Fruit fly (Drosophila melanogaster) whole organism, prepupa: ENCODE data around the gene bdwf.

Experiments
- Blimp-1 ChIP-seq: fragments of 200-800 bp; sonication (Bioruptor generic); optimal IDR thresholded peaks from 3 replicates; lab custom pipeline; 2017; ENCODE audit warnings: missing biosample characterization, missing genetic modification characterization, mild to moderate bottlenecking, moderate library complexity, missing genetic modification reagents
- CG10631 ChIP-seq: fragments of 200-800 bp; sonication (Bioruptor generic); optimal IDR thresholded peaks from 2 replicates; lab custom pipeline; 2016; ENCODE audit warnings: missing biosample characterization, missing genetic modification characterization
- CG10669 ChIP-seq: fragments of 200-800 bp; sonication (Bioruptor generic); optimal IDR thresholded peaks from 3 replicates; lab custom pipeline; 2018; ENCODE audit warnings: missing biosample characterization, mild to moderate bottlenecking, missing genetic modification characterization, moderate library complexity
- CG11294 ChIP-seq: fragments of 200-800 bp; sonication (Bioruptor generic); IDR thresholded peaks from 2 replicates; pipeline ENCODE4 v1.3.6; 2022; ENCODE audit warnings: missing biosample characterization, missing genetic modification characterization
- CG15336 ChIP-seq: fragments of 200-800 bp; sonication (Bioruptor generic); IDR thresholded peaks from 2 replicates; pipeline ENCODE4 v1.3.6; 2022; ENCODE audit warnings: missing biosample characterization, missing genetic modification characterization
- CG1621 ChIP-seq: fragments of 200-800 bp; sonication (Bioruptor generic); optimal IDR thresholded peaks from 3 replicates; lab custom pipeline; 2018; ENCODE audit warnings: missing biosample characterization, mild to moderate bottlenecking, missing genetic modification characterization
- CG16779 ChIP-seq: fragments of 200-800 bp; sonication (Bioruptor generic); optimal IDR thresholded peaks from 3 replicates; lab custom pipeline; 2017; ENCODE audit warnings: missing biosample characterization, mild to moderate bottlenecking, missing genetic modification characterization
- CG31627 ChIP-seq: fragments of 200-800 bp; sonication (Bioruptor generic); optimal IDR thresholded peaks from 3 replicates; lab custom pipeline; 2016; ENCODE audit warnings: missing biosample characterization, missing genetic modification characterization
- CG32006 ChIP-seq: fragments of 200-800 bp; sonication (Bioruptor generic); optimal IDR thresholded peaks from 3 replicates; lab custom pipeline; 2017; ENCODE audit warnings: missing biosample characterization, mild to moderate bottlenecking, missing genetic modification characterization
- CG4318 ChIP-seq: fragments of 200-800 bp; sonication (Bioruptor generic); optimal IDR thresholded peaks from 3 replicates; lab custom pipeline; 2017; ENCODE audit warnings: missing biosample characterization, mild to moderate bottlenecking, missing genetic modification characterization
- CG6163 ChIP-seq: fragments of 200-800 bp; sonication (Bioruptor generic); IDR thresholded peaks from 3 replicates; pipeline ENCODE4 v1.3.6; 2022; ENCODE audit warnings: missing biosample characterization, missing genetic modification characterization
- CG6808 ChIP-seq: fragments of 200-800 bp; sonication (Bioruptor generic); optimal IDR thresholded peaks from 3 replicates; lab custom pipeline; 2017; ENCODE audit warnings: missing biosample characterization, missing genetic modification characterization, mild to moderate bottlenecking, moderate library complexity, missing genetic modification reagents
- CG8119 ChIP-seq: fragments of 200-800 bp; sonication (Bioruptor generic); IDR thresholded peaks from 3 replicates; pipeline ENCODE4 v1.3.6; 2022; ENCODE audit warnings: missing biosample characterization, missing genetic modification characterization
- CG8632 ChIP-seq: fragments of 200-800 bp; sonication (Bioruptor generic); optimal IDR thresholded peaks from 3 replicates; lab custom pipeline; 2016; ENCODE audit warnings: missing biosample characterization, missing genetic modification characterization
- CG9139 ChIP-seq: fragments of 200-800 bp; sonication (Bioruptor generic); optimal IDR thresholded peaks from 3 replicates; lab custom pipeline; 2017; ENCODE audit warnings: missing biosample characterization, mild to moderate bottlenecking, missing genetic modification characterization
- Eip75B ChIP-seq: fragments of 200-800 bp; sonication (Bioruptor generic); optimal IDR thresholded peaks from 3 replicates; lab custom pipeline; 2016; ENCODE audit warnings: missing biosample characterization, missing genetic modification characterization
- Eip78C ChIP-seq: fragments of 200-800 bp; sonication (Bioruptor generic); peaks from one replicate; lab custom pipeline; 2016; ENCODE audit warnings: missing biosample characterization, missing genetic modification characterization
- Eip93F ChIP-seq: fragments of 200-800 bp; sonication (Bioruptor generic); optimal IDR thresholded peaks from 2 replicates; lab custom pipeline; 2016; ENCODE audit warnings: missing biosample characterization, mild to moderate bottlenecking, missing genetic modification characterization
- Ets21C ChIP-seq: fragments of 200-800 bp; sonication (Bioruptor generic); optimal IDR thresholded peaks from 3 replicates; lab custom pipeline; 2016; ENCODE audit warnings: missing biosample characterization, missing genetic modification characterization
- Gug ChIP-seq: fragments of 200-800 bp; sonication (Bioruptor generic); IDR thresholded peaks from 2 replicates; pipeline ENCODE4 v1.3.6; 2022; ENCODE audit warnings: missing biosample characterization, missing genetic modification characterization
- Hr38 ChIP-seq: sonication (Bioruptor generic); optimal IDR thresholded peaks from 2 replicates; lab custom pipeline; 2016; ENCODE audit warnings: missing biosample characterization, missing genetic modification characterization
- Met ChIP-seq: fragments of 200-800 bp; sonication (Bioruptor generic); optimal IDR thresholded peaks from 3 replicates; lab custom pipeline; 2016; ENCODE audit warnings: missing biosample characterization, missing genetic modification characterization
- OdsH ChIP-seq: fragments of 200-800 bp; sonication (Bioruptor generic); optimal IDR thresholded peaks from 3 replicates; lab custom pipeline; 2016; ENCODE audit warnings: missing biosample characterization, missing genetic modification characterization
- Smox ChIP-seq: fragments of 200-800 bp; sonication (Bioruptor generic); optimal IDR thresholded peaks from 3 replicates; lab custom pipeline; 2016; ENCODE audit warnings: missing biosample characterization, missing genetic modification characterization
- Sox102F ChIP-seq: fragments of 200-800 bp; sonication (Bioruptor generic); optimal IDR thresholded peaks from 2 replicates; lab custom pipeline; 2016; ENCODE audit warnings: missing biosample characterization, mild to moderate bottlenecking, missing genetic modification characterization
- Sox14 ChIP-seq: fragments of 200-800 bp; sonication (Bioruptor generic); optimal IDR thresholded peaks from 3 replicates; lab custom pipeline; 2016; ENCODE audit warnings: missing biosample characterization, missing genetic modification characterization
- Sox15 ChIP-seq: fragments of 200-800 bp; sonication (Bioruptor generic); optimal IDR thresholded peaks from 3 replicates; lab custom pipeline; 2016; ENCODE audit warnings: missing biosample characterization, missing genetic modification characterization
- cyc ChIP-seq: fragments of 200-800 bp; sonication (Bioruptor generic); optimal IDR thresholded peaks from 3 replicates; lab custom pipeline; 2016; ENCODE audit warnings: missing biosample characterization, missing genetic modification characterization
- dac ChIP-seq: fragments of 200-800 bp; sonication (Bioruptor generic); optimal IDR thresholded peaks from 2 replicates; lab custom pipeline; 2017; ENCODE audit warnings: missing biosample characterization, mild to moderate bottlenecking, missing genetic modification characterization
- dsx ChIP-seq: fragments of 200-800 bp; optimal IDR thresholded peaks from 3 replicates; lab custom pipeline; 2019; ENCODE audit warnings: missing biosample characterization, mild to moderate bottlenecking, missing genetic modification characterization, moderate library complexity; ENCODE audit not compliant: poor library complexity, severe bottlenecking
- eg ChIP-seq: fragments of 200-800 bp; sonication (Bioruptor generic); IDR thresholded peaks from 3 replicates; pipeline ENCODE4 v1.3.6; 2022; ENCODE audit warnings: missing biosample characterization, missing genetic modification characterization
- esn ChIP-seq: fragments of 200-800 bp; sonication (Bioruptor generic); optimal IDR thresholded peaks from 2 replicates; lab custom pipeline; 2016; ENCODE audit warnings: missing biosample characterization, mild to moderate bottlenecking, missing genetic modification characterization, moderate library complexity
- fd59A ChIP-seq: fragments of 200-800 bp; sonication (Bioruptor generic); optimal IDR thresholded peaks from 2 replicates; lab custom pipeline; 2017; ENCODE audit warnings: missing biosample characterization, mild to moderate bottlenecking, missing genetic modification characterization, missing genetic modification reagents
- fd85E ChIP-seq: fragments of 200-800 bp; sonication (Bioruptor generic); optimal IDR thresholded peaks from 3 replicates; lab custom pipeline; 2016; ENCODE audit warnings: missing biosample characterization, missing genetic modification characterization
- fkh ChIP-seq: fragments of 200-800 bp; sonication (Bioruptor generic); optimal IDR thresholded peaks from 3 replicates; lab custom pipeline; 2017; ENCODE audit warnings: missing biosample characterization, mild to moderate bottlenecking, missing genetic modification characterization, moderate library complexity
- net ChIP-seq: fragments of 200-800 bp; sonication (Bioruptor generic); optimal IDR thresholded peaks from 3 replicates; lab custom pipeline; 2016; ENCODE audit warnings: missing biosample characterization, missing genetic modification characterization
- pdm3 ChIP-seq: fragments of 200-800 bp; sonication (Bioruptor generic); optimal IDR thresholded peaks from 3 replicates; lab custom pipeline; 2016; ENCODE audit warnings: missing biosample characterization, missing genetic modification characterization
- salr ChIP-seq, 2 experiments: fragments of 200-800 bp; sonication (Bioruptor generic); optimal IDR thresholded peaks; 3 replicates each; lab custom pipeline; 2016 to 2018; ENCODE audit warnings: missing biosample characterization in 2 of 2, missing genetic modification characterization in 2 of 2, mild to moderate bottlenecking in 1 of 2
- ss ChIP-seq, 2 experiments: fragments of 200-800 bp; sonication (Bioruptor generic); optimal IDR thresholded peaks; 2 replicates in 1 of 2; 3 replicates in 1 of 2; lab custom pipeline; 2017 to 2018; ENCODE audit warnings: mild to moderate bottlenecking in 2 of 2, missing biosample characterization in 2 of 2, missing genetic modification characterization in 2 of 2, moderate library complexity in 1 of 2
- svp ChIP-seq: fragments of 200-800 bp; sonication (Bioruptor generic); peaks from one replicate; lab custom pipeline; 2016; ENCODE audit warnings: missing biosample characterization, missing genetic modification characterization
- topi ChIP-seq: fragments of 200-800 bp; sonication (Bioruptor generic); optimal IDR thresholded peaks from 3 replicates; lab custom pipeline; 2016; ENCODE audit warnings: missing biosample characterization, missing genetic modification characterization
- vri ChIP-seq: fragments of 200-800 bp; sonication (Bioruptor generic); optimal IDR thresholded peaks from 3 replicates; lab custom pipeline; 2016; ENCODE audit warnings: missing biosample characterization, mild to moderate bottlenecking, missing genetic modification characterization

bdwf gene

DNA sequence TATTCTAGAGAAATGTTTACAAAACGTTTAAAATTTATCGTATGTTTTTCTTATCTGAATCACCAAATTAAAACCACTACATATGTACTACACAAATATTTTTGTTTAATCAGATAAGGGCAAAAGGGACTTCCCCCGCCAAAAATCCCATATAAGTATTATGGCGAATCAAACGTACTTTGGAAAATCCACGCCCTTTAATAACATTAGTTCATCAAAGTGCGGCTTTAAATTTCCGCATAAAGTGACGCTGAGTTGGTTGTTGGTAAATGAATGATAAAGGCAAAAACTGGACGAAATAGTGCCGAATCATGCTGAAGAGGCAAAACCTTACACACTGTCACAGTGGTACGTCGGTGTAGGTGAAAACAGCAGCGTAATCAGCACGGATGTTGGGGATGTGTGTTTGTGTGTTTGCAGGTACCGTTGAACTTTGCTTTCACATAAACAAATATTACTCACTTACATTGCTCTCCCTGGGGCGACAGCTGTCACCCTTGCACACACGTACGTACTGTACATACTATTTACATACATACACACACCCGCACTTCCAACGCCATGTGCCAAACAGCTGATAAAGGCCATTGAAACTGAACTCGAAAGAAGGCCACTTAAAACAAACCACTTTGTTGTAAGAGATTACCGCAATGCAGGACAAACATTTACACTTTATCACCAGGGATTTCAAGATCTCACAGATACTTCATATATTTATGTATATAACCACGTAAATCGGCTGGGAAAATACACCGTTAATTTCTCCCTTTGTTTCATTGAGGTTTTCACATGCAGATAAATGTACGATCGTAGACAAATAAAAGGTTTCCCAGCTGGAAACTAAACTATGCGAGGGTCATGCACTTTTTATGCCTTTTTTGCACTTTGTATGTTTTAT is 36.3 kb upstream of the bdwf start (continued):
- TF ChIP-seq ss (GFP tag; optimal IDR thresholded peaks at IDR 0.05; lab: Kevin White, UChicago) (peak; percentile 61 to 68), topi (GFP tag; lab: Kevin White, UChicago) (no peak)
- TF ChIP-seq, all 60 proteins: peak for 14

DNA sequence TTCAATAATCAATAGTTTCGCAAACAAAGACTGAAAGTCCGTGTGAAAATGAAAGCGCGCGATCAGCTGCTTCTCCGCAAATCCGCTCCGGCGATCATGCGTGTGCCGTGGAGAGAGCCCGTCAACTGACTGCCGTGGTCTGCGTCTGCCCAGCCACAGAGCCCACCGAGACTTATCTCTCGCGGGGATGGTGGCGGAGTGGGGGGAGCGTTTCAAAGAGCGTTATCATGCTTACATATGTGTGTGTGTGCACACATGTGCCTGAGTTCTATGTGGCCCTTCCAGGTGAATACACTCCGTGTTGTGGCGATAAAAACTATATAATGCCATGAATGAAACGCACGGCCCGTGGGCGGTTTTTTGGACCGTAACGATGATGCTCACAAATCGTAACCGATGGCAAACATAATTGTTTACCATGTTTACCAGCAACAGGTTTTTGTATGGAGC is 35.1 kb upstream of the bdwf start:
- TF ChIP-seq Sox14 (peak; percentile 58), dac (GFP tag; lab: Kevin White, UChicago) (no peak), vri (GFP tag; lab: Kevin White, UChicago) (peak; percentile 64), CG15336 (GFP tag; lab: Robert Waterston, UW) (peak; percentile 11; the same call in 1 of the 2 replicates), CG10669 (no peak), Gug (0 out of 2 replicates have a peak, but pooled peaks have one; percentile 10), CG10631 (GFP tag; lab: Kevin White, UChicago) (no peak), fkh (peak; percentile 82), net (no peak), salr (GFP tag; optimal IDR thresholded peaks at IDR 0.05; lab: Kevin White, UChicago) (no peak), svp (GFP tag; lab: Kevin White, UChicago) (peak; percentile 88), CG6163 (GFP tag; lab: Robert Waterston, UW) (0 out of 3 replicates have a peak, but pooled peaks have one; percentile 22), CG1621 (tag; lab: Kevin White, UChicago) (peak; percentile 74), CG6808 (peak; percentile 20), ss (GFP tag; optimal IDR thresholded peaks at IDR 0.05; lab: Kevin White, UChicago) (peak; percentile 47 to 71), CG8119 (no peak), CG32006 (GFP tag; lab: Kevin White, UChicago) (no peak), esn (peak; percentile 3), topi (GFP tag; lab: Kevin White, UChicago) (peak; percentile 4)

- TF ChIP-seq CG1621 (tag; lab: Kevin White, UChicago): no peak
- TF ChIP-seq net: no peak
- no peak for TF ChIP-seq CG4318 (GFP tag; lab: Kevin White, UChicago)
- TF ChIP-seq fd59A (GFP tag; lab: Kevin White, UChicago): no peak
- no peak for TF ChIP-seq eg (GFP tag; lab: Robert Waterston, UW)
- no peak for TF ChIP-seq Sox15
- no peak for TF ChIP-seq Eip93F
- TF ChIP-seq CG32006 (GFP tag; lab: Kevin White, UChicago): no peak
- no peak for TF ChIP-seq Hr38
- no peak for TF ChIP-seq Eip78C (GFP tag; lab: Kevin White, UChicago)
- peak; percentile 95 for TF ChIP-seq vri (GFP tag; lab: Kevin White, UChicago)
- TF ChIP-seq Blimp-1 (GFP tag; lab: Kevin White, UChicago): no peak
- no peak for TF ChIP-seq OdsH (GFP tag; lab: Kevin White, UChicago)
- TF ChIP-seq svp (GFP tag; lab: Kevin White, UChicago): peak; percentile 67
- no peak for TF ChIP-seq fd85E
- no peak for TF ChIP-seq CG10631 (GFP tag; lab: Kevin White, UChicago)
- peak; percentile 27 for TF ChIP-seq esn
- TF ChIP-seq cyc (GFP tag; lab: Kevin White, UChicago): peak; percentile 28
- no peak for TF ChIP-seq Eip75B
- no peak for TF ChIP-seq CG8119
- no peak for TF ChIP-seq CG16779
- TF ChIP-seq Met (GFP tag; lab: Kevin White, UChicago): no peak
- no peak for TF ChIP-seq topi (GFP tag; lab: Kevin White, UChicago)
- no peak for TF ChIP-seq Ets21C (GFP tag; lab: Kevin White, UChicago)
- TF ChIP-seq pdm3 (GFP tag; lab: Kevin White, UChicago): no peak
- TF ChIP-seq Gug: no peak
- TF ChIP-seq dsx (GFP tag; lab: Kevin White, UChicago): no peak
- no peak for TF ChIP-seq CG11294
- TF ChIP-seq dac (GFP tag; lab: Kevin White, UChicago): no peak
- no peak for TF ChIP-seq Sox102F
- TF ChIP-seq Smox (GFP tag; lab: Kevin White, UChicago): no peak
- peak; percentile 22 for TF ChIP-seq CG31627 (GFP tag; lab: Kevin White, UChicago)
- TF ChIP-seq CG6163 (GFP tag; lab: Robert Waterston, UW): 0 out of 3 replicates have a peak, but pooled peaks have one; percentile 37
- TF ChIP-seq CG8632 (GFP tag; lab: Kevin White, UChicago): no peak
- no peak for TF ChIP-seq CG10669
- no peak for TF ChIP-seq CG9139 (GFP tag; lab: Kevin White, UChicago)
- TF ChIP-seq CG6808: no peak
Observed at dm6 chr3R:17072526-17073114, 29.7 kb upstream of the bdwf start, which contains the start of the genes Ns1 and mRpS11. Gene Ns1 (minus strand): TSS chr3R:17072675. Gene mRpS11 (plus strand): TSS chr3R:17072732.
